Worm (Caenorhabditis elegans): ENCODE data around the gene exos-4.1.

ce11 chrIV:13070142-13070541 lies 28.7 kb upstream of the exos-4.1 start, which contains the start of gene scl-7:
- TF ChIP-seq ref-1 (GFP tag; conservative IDR thresholded peaks at IDR 0.05) (no peak), tab-1 (GFP tag; IDR thresholded peaks at IDR 0.05) (no peak), ztf-29 (GFP tag; IDR thresholded peaks at IDR 0.05) (no peak), flt-1 (GFP tag; IDR thresholded peaks at IDR 0.05) (no peak), ztf-23 (GFP tag; IDR thresholded peaks at IDR 0.05) (no peak), T22C8.4 (GFP tag; IDR thresholded peaks at IDR 0.05) (no peak), cog-1 (tag; optimal IDR thresholded peaks at IDR 0.05) (no peak), med-1 (GFP tag; optimal IDR thresholded peaks at IDR 0.05; ENCODE audit: insufficient read depth) (no peak)
